Fruit fly (Drosophila melanogaster): ENCODE results near the gene ctrip.

The ctrip gene

dm6 chr3R:4746189-4746771 is 65.6 kb downstream of the ctrip start (continued):
- TF ChIP-seq CG34224 (GFP tag; IDR thresholded peaks at IDR 0.05; ENCODE audit: partially characterized antibody) (peak; percentile 17; the same call in 1 of the 3 replicates), CG8924 (tag; optimal IDR thresholded peaks at IDR 0.05) (no peak), ttk (GFP tag; IDR thresholded peaks at IDR 0.05) (no peak), cad (GFP tag; optimal IDR thresholded peaks at IDR 0.05) (no peak), sim (GFP tag; IDR thresholded peaks at IDR 0.05) (no peak), Med (GFP tag) (peak; percentile 77), HmgZ (tag; optimal IDR thresholded peaks at IDR 0.05) (peak; percentile 44), cg (GFP tag; optimal IDR thresholded peaks at IDR 0.05) (peak; percentile 59)

DNA sequence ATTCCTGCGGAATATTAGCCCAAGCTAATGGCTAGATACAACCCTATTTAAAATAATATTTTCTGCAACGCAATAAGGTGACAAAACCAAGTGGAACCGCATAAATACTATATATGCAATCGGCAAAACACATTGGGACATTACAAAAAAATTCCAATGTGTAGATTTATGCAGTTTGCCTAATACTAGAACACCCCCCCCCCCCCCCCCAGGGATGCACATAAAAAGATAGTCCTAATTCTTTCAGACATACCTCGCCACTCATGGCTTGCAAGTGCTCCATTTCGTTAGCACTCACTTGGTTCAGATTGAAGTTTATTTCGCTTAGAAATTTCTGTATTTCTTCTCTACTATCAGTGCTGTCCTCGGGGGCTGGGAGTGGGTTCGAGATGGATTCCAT is 66.4 kb downstream of the ctrip start:
- TF ChIP-seq Hr39 (optimal IDR thresholded peaks at IDR 0.05) (peak; percentile 77), Stat92E (GFP tag; optimal IDR thresholded peaks at IDR 0.05) (peak in 1 of 3 experiments; percentile 79), CrebB (tag; optimal IDR thresholded peaks at IDR 0.05) (no peak)

DNA sequence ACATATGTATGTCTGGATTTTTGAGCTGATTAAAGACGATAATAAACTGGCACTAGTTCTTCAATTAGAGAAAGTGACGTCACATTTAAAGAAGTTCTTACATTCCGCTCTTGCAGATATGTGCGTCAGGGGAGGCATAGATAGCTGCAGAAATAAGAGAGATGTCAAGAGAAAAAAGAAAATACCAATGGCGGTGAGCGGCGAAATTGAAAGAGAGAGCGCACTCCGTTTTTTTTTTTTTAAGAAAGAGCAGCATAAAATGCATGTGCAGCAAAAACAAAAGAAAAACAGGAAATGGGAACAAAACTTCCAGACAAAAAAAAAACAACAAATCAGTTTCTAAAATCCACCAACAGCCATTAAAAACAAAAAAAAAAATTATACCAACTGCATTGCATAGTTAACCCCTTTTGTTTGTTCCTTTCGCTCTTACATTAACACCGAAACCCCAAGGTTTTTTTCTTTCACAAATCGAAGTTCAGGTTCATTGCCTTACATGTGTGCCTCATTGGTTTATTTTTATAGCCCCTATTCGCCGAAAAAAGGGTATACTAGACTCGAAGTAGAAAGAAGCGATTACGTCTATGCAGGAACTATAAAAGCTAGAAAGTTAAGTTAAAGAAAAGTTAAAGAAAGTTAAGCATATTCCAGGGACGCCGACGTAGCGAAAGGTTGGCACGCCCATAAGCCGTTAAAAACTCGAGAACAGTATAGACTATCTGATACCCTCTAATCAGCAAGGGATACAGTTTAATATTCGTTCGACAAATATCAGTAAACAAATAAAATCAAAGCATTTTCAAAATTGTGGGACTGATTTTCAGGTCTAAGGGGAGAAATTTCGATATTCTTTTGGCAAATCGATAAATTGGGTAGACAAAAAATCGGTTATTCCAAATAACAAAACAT is 71.0 kb downstream of the ctrip start:
- peak; percentile 69 for TF ChIP-seq CG16813 (GFP tag; IDR thresholded peaks at IDR 0.05; ENCODE audit: partially characterized antibody)
- TF ChIP-seq inv (GFP tag; IDR thresholded peaks at IDR 0.05; ENCODE audit: partially characterized antibody), result peak; percentile 16; the same call in 1 of the 2 replicates
- TF ChIP-seq NFAT (GFP tag; IDR thresholded peaks at IDR 0.05), result no peak
- peak; percentile 2 for TF ChIP-seq cg (GFP tag; optimal IDR thresholded peaks at IDR 0.05)
- TF ChIP-seq nom (GFP tag; optimal IDR thresholded peaks at IDR 0.05), result peak; percentile 92
- TF ChIP-seq CG3163 (GFP tag; optimal IDR thresholded peaks at IDR 0.05), result peak; percentile 97
- no peak for TF ChIP-seq shn (GFP tag; optimal IDR thresholded peaks at IDR 0.05)
- peak; percentile 69 for TF ChIP-seq bbx (GFP tag; IDR thresholded peaks at IDR 0.05; ENCODE audit: partially characterized antibody)
- no peak for TF ChIP-seq ind (GFP tag; optimal IDR thresholded peaks at IDR 0.05)
- TF ChIP-seq Hr78 (GFP tag; optimal IDR thresholded peaks at IDR 0.05), result no peak
- TF ChIP-seq Scr (GFP tag; IDR thresholded peaks at IDR 0.05; ENCODE audit: partially characterized antibody), result peak; percentile 56
- peak; percentile 67 for TF ChIP-seq D19B (GFP tag; optimal IDR thresholded peaks at IDR 0.05)
- peak; percentile 78; the same call in 2 of the 3 replicates for TF ChIP-seq mld (GFP tag; IDR thresholded peaks at IDR 0.05; ENCODE audit: partially characterized antibody)
- peak; percentile 84 for TF ChIP-seq HLH4C (GFP tag; IDR thresholded peaks at IDR 0.05; ENCODE audit: partially characterized antibody)
- no peak for TF ChIP-seq Nf-YB (GFP tag; optimal IDR thresholded peaks at IDR 0.05)
- TF ChIP-seq CG32772 (GFP tag; IDR thresholded peaks at IDR 0.05), result peak; percentile 17; the same call in 1 of the 2 replicates
- 0 out of 2 replicates have a peak, but pooled peaks have one; percentile 27 for TF ChIP-seq Bgb (GFP tag; IDR thresholded peaks at IDR 0.05; ENCODE audit: partially characterized antibody)
- TF ChIP-seq CG14710 (tag; optimal IDR thresholded peaks at IDR 0.05), result no peak
- TF ChIP-seq stwl (tag; optimal IDR thresholded peaks at IDR 0.05), result peak; percentile 26
- no peak for TF ChIP-seq dmrt11E (tag; optimal IDR thresholded peaks at IDR 0.05)
- peak in 1 of 2 experiments; percentile 5 for TF ChIP-seq eve (GFP tag; optimal IDR thresholded peaks at IDR 0.05)
- no peak for TF ChIP-seq so (GFP tag; IDR thresholded peaks at IDR 0.05)
- no peak for TF ChIP-seq CG9609 (GFP tag; optimal IDR thresholded peaks at IDR 0.05)
- TF ChIP-seq Taf1 (GFP tag; IDR thresholded peaks at IDR 0.05), result no peak
- no peak; the same call in 2 of the 3 replicates for TF ChIP-seq Opbp (GFP tag; IDR thresholded peaks at IDR 0.05; ENCODE audit: partially characterized antibody)
- TF ChIP-seq gt (GFP tag; IDR thresholded peaks at IDR 0.05), result no peak
- TF ChIP-seq CG13287 (GFP tag; IDR thresholded peaks at IDR 0.05; ENCODE audit: partially characterized antibody), result peak; percentile 15; the same call in 1 of the 2 replicates
- no peak for TF ChIP-seq CG12219 (GFP tag; optimal IDR thresholded peaks at IDR 0.05)
- TF ChIP-seq sd (tag; optimal IDR thresholded peaks at IDR 0.05), result peak; percentile 70
- no peak for TF ChIP-seq CG15269 (tag; optimal IDR thresholded peaks at IDR 0.05)
- TF ChIP-seq CG8388 (GFP tag; optimal IDR thresholded peaks at IDR 0.05), result no peak
- peak; percentile 76 for TF ChIP-seq CG14860 (GFP tag; IDR thresholded peaks at IDR 0.05; ENCODE audit: partially characterized antibody)
